Worm (Caenorhabditis elegans) whole organism, late embryonic: Measurements from ENCODE around the gene T04C9.1.
A peak's percentile ranks its signal among the peaks of the same experiment; 100 is the strongest.

ENCODE experiments used
- F13H6.1 ChIP-seq: sonication (generic microtip); optimal IDR thresholded peaks from 2 replicates; lab custom pipeline; 2016; ENCODE audit warnings: missing genetic modification characterization, missing compliant biosample characterization
- K02D7.2 ChIP-seq: sonication (generic microtip); optimal IDR thresholded peaks from 2 replicates; lab custom pipeline; 2017; ENCODE audit warnings: mild to moderate bottlenecking, missing genetic modification characterization, missing compliant biosample characterization
- ahr-1 ChIP-seq: sonication (generic microtip); optimal IDR thresholded peaks from 2 replicates; lab custom pipeline; 2016; ENCODE audit warnings: missing genetic modification characterization, missing compliant biosample characterization
- ama-1 ChIP-seq: fragments of 150-350 bp; optimal IDR thresholded peaks from 2 replicates; lab custom pipeline; 2014
- ceh-18 ChIP-seq: sonication (generic microtip); optimal IDR thresholded peaks from 2 replicates; lab custom pipeline; 2016; ENCODE audit warnings: missing genetic modification characterization, missing compliant biosample characterization
- ceh-19 ChIP-seq: fragments of 200-800 bp; sonication (Bioruptor generic); optimal IDR thresholded peaks from 2 replicates; lab custom pipeline; 2018; ENCODE audit warnings: mild to moderate bottlenecking, missing genetic modification characterization, missing compliant biosample characterization
- ceh-24 ChIP-seq: sonication (generic microtip); optimal IDR thresholded peaks from 2 replicates; lab custom pipeline; 2016; ENCODE audit warnings: mild to moderate bottlenecking, missing genetic modification characterization, missing compliant biosample characterization
- ceh-30 ChIP-seq: fragments of 150-350 bp; optimal IDR thresholded peaks from 2 replicates; lab custom pipeline; 2014; ENCODE audit warnings: missing biosample characterization, missing genetic modification characterization
- ceh-31 ChIP-seq: sonication (generic microtip); optimal IDR thresholded peaks from 2 replicates; lab custom pipeline; 2016; ENCODE audit warnings: missing genetic modification characterization, missing compliant biosample characterization
- ceh-34 ChIP-seq: sonication (generic microtip); optimal IDR thresholded peaks from 2 replicates; lab custom pipeline; 2016; ENCODE audit warnings: mild to moderate bottlenecking, missing genetic modification characterization, missing compliant biosample characterization
- ceh-48 ChIP-seq: sonication (generic microtip); optimal IDR thresholded peaks from 2 replicates; lab custom pipeline; 2016; ENCODE audit warnings: missing genetic modification characterization, inconsistent platforms, missing compliant biosample characterization
- ceh-6 ChIP-seq: fragments of 200-800 bp; sonication (Bioruptor generic); optimal IDR thresholded peaks from 2 replicates; lab custom pipeline; 2018; ENCODE audit warnings: mild to moderate bottlenecking, missing genetic modification characterization, missing compliant biosample characterization
- che-1 ChIP-seq: sonication (generic microtip); optimal IDR thresholded peaks from 2 replicates; lab custom pipeline; 2016; ENCODE audit warnings: mild to moderate bottlenecking, missing genetic modification characterization, missing compliant biosample characterization
- dve-1 ChIP-seq: sonication (generic microtip); optimal IDR thresholded peaks from 2 replicates; lab custom pipeline; 2017; ENCODE audit warnings: antibody characterized with exemption, mild to moderate bottlenecking, missing genetic modification characterization, missing compliant biosample characterization
- elt-4 ChIP-seq: sonication (generic microtip); optimal IDR thresholded peaks from 2 replicates; lab custom pipeline; 2016; ENCODE audit warnings: missing genetic modification characterization, missing compliant biosample characterization
- ets-4 ChIP-seq: sonication (generic microtip); optimal IDR thresholded peaks from 2 replicates; lab custom pipeline; 2016; ENCODE audit warnings: missing genetic modification characterization, missing compliant biosample characterization
- eyg-1 ChIP-seq: sonication (generic microtip); optimal IDR thresholded peaks from 2 replicates; lab custom pipeline; 2016; ENCODE audit warnings: missing genotype, missing genetic modification characterization, missing compliant biosample characterization
- fax-1 ChIP-seq: sonication (generic microtip); optimal IDR thresholded peaks from 2 replicates; lab custom pipeline; 2016; ENCODE audit warnings: missing genotype, missing genetic modification characterization, missing compliant biosample characterization
- fkh-10 ChIP-seq: fragments of 150-350 bp; optimal IDR thresholded peaks from 2 replicates; lab custom pipeline; 2014; ENCODE audit warnings: missing biosample characterization, missing genetic modification reagents, missing genetic modification characterization
- fkh-6 ChIP-seq: sonication (generic microtip); optimal IDR thresholded peaks from 2 replicates; lab custom pipeline; 2016; ENCODE audit warnings: missing genetic modification characterization, missing compliant biosample characterization
- hlh-15 ChIP-seq: sonication (generic microtip); optimal IDR thresholded peaks from 2 replicates; lab custom pipeline; 2016; ENCODE audit warnings: missing genetic modification characterization, missing compliant biosample characterization
- hlh-30 ChIP-seq: sonication (generic microtip); optimal IDR thresholded peaks from 2 replicates; lab custom pipeline; 2017; ENCODE audit warnings: antibody characterized with exemption, missing genetic modification characterization, missing compliant biosample characterization; ENCODE audit not compliant: insufficient read depth
- hlh-6 ChIP-seq: sonication (generic microtip); optimal IDR thresholded peaks from 2 replicates; lab custom pipeline; 2016; ENCODE audit warnings: missing genotype, missing genetic modification characterization, missing compliant biosample characterization
- lim-6 ChIP-seq: sonication (generic microtip); optimal IDR thresholded peaks from 2 replicates; lab custom pipeline; 2016; ENCODE audit warnings: missing genetic modification characterization, missing compliant biosample characterization
- nfya-1 ChIP-seq: sonication (generic microtip); optimal IDR thresholded peaks from 2 replicates; lab custom pipeline; 2017; ENCODE audit warnings: missing genetic modification characterization, mild to moderate bottlenecking, missing compliant biosample characterization, antibody characterized with exemption, moderate library complexity
- odd-2 ChIP-seq: sonication (generic microtip); optimal IDR thresholded peaks from 2 replicates; lab custom pipeline; 2017; ENCODE audit warnings: antibody characterized with exemption, mild to moderate bottlenecking, missing genetic modification characterization, missing compliant biosample characterization
- pat-9 ChIP-seq: fragments of 200-800 bp; sonication (Bioruptor generic); optimal IDR thresholded peaks from 2 replicates; lab custom pipeline; 2018; ENCODE audit warnings: mild to moderate bottlenecking, missing genetic modification characterization, moderate library complexity, missing compliant biosample characterization
- pros-1 ChIP-seq: fragments of 150-350 bp; optimal IDR thresholded peaks from 2 replicates; lab custom pipeline; 2014; ENCODE audit warnings: missing biosample characterization, missing genetic modification reagents, missing genetic modification characterization
- ref-2 ChIP-seq: sonication (generic microtip); optimal IDR thresholded peaks from 2 replicates; lab custom pipeline; 2016; ENCODE audit warnings: missing genetic modification characterization, missing compliant biosample characterization
- sox-2 ChIP-seq: fragments of 200-800 bp; sonication (Bioruptor generic); IDR thresholded peaks from 2 replicates; pipeline ENCODE4 v1.3.6; 2022; ENCODE audit warnings: missing genetic modification reagents, missing genetic modification characterization, missing compliant biosample characterization
- tbx-2 ChIP-seq: sonication (generic microtip); optimal IDR thresholded peaks from 2 replicates; lab custom pipeline; 2016; ENCODE audit warnings: missing genetic modification characterization, missing compliant biosample characterization
- tbx-7 ChIP-seq: sonication (generic microtip); optimal IDR thresholded peaks from 2 replicates; lab custom pipeline; 2016; ENCODE audit warnings: missing genotype, missing genetic modification characterization, missing compliant biosample characterization
- ttx-3 ChIP-seq: sonication (generic microtip); optimal IDR thresholded peaks from 2 replicates; lab custom pipeline; 2016; ENCODE audit warnings: missing genetic modification reagents, missing genetic modification characterization, missing compliant biosample characterization
- unc-42 ChIP-seq: sonication (generic microtip); optimal IDR thresholded peaks from 2 replicates; lab custom pipeline; 2016; ENCODE audit warnings: missing genotype, missing genetic modification characterization, missing compliant biosample characterization
- unc-86 ChIP-seq: sonication (generic microtip); optimal IDR thresholded peaks from 2 replicates; lab custom pipeline; 2016; ENCODE audit warnings: missing genetic modification characterization, missing compliant biosample characterization

The T04C9.1 gene

DNA sequence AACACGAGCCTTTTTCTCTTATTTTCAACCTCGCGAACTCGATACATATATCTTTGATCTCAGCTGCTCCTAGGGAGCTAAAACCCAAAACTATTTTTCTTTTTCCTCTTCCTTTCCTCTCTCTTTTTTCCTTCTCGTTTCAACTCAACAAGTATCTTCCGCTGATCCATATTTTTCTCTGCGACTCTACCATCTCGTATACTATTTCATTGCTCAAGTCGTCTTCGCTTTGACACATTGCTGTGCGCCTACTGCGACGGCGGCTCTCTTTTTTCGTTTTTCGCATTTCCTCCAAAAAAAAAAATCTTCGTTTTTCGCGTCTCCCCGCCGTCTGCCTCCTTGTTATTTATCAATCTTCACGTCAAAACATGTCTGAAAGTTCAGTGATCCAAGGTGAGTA is 43.2 kb upstream of the T04C9.1 start (continued):
- no peak for TF ChIP-seq che-1 (tag; lab: Kevin White, UChicago)

DNA sequence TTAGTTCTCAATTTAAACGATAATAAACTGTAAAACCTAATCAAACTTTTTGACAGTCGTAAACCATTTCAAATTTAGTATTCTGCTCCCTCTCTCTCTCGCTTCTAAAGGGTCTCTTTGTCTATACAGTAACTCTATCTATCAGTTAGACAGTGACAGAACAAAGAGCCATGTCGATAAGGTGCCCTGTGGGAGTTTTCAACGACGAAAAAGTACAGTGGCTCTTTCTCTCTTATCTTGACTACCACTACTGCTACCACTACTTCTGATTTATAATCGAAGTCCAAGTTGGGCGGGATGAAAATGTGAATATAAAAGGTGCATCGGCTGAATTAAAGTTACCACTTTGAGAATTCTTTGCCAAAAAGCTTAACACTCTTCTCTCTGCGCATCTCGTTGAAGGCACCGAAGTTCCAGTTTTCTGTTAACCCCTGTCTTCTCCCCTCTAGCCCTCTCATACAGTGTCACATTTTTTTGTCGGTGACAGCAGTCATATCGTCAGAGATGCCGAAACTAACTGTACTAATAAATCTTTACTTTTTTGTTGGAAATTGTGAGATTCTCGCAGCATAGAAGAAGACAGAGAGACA is 42.2 kb upstream of the T04C9.1 start:
- TF ChIP-seq fkh-6, result no peak
- TF ChIP-seq ceh-24 (tag; lab: Kevin White, UChicago), result no peak
- TF ChIP-seq pros-1 (tag; lab: Kevin White, UChicago), result no peak
- TF ChIP-seq ceh-31 (tag; lab: Kevin White, UChicago), result no peak
- TF ChIP-seq ets-4 (tag; lab: Kevin White, UChicago), result no peak

DNA sequence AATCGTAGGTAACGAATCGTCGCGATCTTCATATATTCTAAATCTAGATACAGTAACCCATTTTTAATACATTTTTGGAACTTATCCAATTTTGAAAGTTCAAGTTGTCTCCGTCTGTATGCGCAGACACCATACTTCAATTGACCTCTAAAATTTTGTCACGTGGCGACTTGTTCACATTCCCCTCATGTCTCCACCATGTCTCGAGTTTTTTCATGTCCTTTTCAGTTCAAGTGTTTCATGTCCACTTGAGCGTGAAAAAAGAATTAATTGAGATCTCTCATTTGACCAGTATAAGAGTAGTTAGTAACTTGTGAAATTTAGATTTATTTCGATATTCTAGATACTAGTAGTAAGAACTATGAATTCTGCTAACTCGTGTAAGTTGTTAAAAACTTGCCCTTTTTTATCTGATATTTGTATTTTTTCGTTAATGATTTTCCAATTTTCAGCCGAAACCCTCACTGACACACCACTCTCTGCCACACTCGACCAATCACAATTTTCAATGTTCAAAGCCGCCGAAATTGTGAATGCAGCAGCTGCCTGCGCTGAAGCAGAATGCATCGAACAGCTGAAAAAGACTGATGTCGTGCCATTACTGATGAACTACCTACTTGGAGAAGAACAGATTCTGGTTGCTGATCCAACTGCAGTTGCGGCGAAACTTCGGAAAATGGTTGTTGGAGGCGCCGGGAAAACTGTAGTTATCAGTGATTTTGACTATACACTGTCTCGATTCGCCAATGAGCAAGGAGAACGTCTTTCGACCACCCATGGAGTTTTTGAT is 41.2 kb upstream of the T04C9.1 start:
- TF ChIP-seq ama-1 (no peak), pat-9 (tag; lab: Kevin White, UChicago) (no peak), eyg-1 (tag; lab: Kevin White, UChicago) (no peak), elt-4 (no peak), ttx-3 (tag; lab: Kevin White, UChicago) (no peak), hlh-30 (tag; lab: Kevin White, UChicago) (peak; percentile 30), ceh-31 (tag; lab: Kevin White, UChicago) (no peak)

DNA sequence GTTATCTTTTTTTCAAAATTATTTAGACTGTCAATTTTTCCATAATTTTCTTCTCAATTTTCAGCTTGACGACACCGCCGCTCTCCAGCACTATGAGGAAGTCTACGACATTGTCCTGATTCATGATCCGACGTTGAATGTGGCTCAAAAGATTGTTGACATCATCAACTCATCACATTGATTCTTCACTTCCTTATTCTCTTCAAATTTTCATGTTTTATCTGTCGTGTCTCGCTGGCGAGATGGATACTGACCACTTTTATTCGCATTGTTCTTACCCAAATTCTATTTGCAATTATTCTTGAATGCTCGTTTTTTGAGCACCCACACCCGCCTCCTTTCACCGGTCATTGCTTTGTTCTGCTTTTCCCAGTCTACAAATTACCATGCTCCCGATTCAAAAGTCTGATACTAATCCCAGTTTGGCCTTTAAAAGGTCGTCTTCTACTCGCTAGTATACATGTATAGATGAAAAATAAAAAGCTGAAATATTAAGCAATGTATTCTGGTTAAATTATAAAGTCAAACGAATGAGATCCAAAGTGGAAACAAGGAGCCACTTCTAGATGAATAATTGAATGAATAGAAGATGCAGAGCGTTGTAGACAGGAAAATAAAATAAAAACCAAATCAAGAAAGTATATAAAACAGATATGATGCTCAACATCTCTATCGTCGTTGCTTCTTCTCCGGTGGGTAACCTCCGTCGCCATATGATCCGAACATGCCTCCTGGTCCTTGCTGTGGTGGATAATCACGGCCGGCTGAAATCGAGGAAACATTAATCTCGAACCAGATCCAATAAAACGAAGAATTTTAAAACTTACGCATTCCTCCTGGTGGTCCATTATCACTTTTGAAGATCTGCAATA is 39.7 kb upstream of the T04C9.1 start:
- no peak for TF ChIP-seq fax-1
- no peak for TF ChIP-seq ceh-6 (GFP tag; lab: Kevin White, UChicago)
- TF ChIP-seq F13H6.1 (tag; lab: Kevin White, UChicago), result no peak

DNA sequence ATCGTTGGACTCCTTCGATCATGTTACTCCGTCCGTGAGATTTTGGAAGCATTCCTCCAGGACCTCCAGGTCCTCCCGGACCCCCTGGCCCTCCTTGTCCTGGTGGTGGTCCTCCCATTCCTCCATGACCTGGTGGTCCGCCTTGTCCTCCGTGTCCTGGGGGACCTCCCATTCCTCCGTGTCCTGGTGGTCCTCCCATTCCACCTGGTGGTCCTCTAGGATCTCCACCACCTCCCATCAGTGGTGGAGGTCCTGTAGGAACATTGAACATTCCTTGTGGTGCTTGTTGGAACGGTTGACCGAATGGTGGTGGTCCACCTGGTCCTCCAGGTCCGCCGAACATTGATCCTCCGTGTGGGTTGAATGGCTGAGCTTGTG is 39.1 kb upstream of the T04C9.1 start:
- TF ChIP-seq hlh-6 (tag; lab: Kevin White, UChicago) (peak; percentile 25), ama-1 (no peak), unc-42 (tag; lab: Kevin White, UChicago) (no peak), tbx-2 (tag; lab: Kevin White, UChicago) (peak; percentile 13)

DNA sequence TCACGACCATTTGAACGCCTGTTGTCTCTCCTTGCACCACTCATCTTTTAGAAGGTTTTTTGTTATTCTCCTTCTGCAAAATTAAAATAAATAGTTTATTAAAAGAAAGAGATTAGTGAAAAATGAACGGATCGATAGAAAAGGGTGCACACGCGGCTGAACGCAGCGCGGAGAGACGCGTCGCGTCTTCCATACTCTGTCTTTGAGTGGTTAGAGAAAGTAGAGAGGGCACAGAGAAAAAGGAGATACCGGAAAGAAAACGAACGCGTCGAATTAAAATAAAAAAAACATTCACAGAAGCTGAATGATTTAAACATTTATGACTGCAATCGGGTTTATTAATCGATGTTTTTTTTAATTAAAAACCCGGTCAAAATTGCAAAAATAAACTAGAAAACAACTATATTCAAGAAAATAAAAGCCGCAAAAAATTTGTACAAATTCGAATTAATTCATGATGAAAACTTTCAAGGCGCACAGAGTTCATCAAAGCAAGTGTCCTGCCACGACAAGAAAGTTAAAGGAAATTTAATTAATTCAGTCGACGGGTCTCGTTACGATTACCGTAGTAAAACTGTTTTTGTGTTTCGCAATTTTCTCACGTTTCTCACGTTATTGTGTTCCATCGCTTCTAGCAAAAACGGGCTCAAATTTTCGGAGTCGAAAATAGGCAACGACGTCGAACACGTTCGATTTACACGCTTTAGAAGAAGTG is 34.7 kb upstream of the T04C9.1 start, which contains the start of the genes nono-1 and nop-1:
TSS of gene nono-1 (minus strand) at position 75 of the 715 bp plus-strand sequence.
TSS of gene nop-1 (plus strand) at position 551 of the 715 bp plus-strand sequence.
- TF ChIP-seq ets-4 (tag; lab: Kevin White, UChicago) (peak; percentile 59), ceh-34 (tag; lab: Kevin White, UChicago) (peak; percentile 12), odd-2 (tag; lab: Kevin White, UChicago) (no peak), lim-6 (tag; lab: Kevin White, UChicago) (no peak), tbx-7 (tag; lab: Kevin White, UChicago) (no peak), ceh-19 (GFP tag; lab: Kevin White, UChicago) (no peak), unc-86 (tag; lab: Kevin White, UChicago) (no peak), K02D7.2 (no peak), fkh-10 (no peak), dve-1 (tag; lab: Kevin White, UChicago) (no peak), nfya-1 (peak; percentile 65), elt-4 (no peak), sox-2 (GFP tag; lab: Robert Waterston, UW) (no peak), hlh-30 (tag; lab: Kevin White, UChicago) (no peak), ceh-48 (tag; lab: Kevin White, UChicago) (peak; percentile 49), ahr-1 (tag; lab: Kevin White, UChicago) (no peak), ceh-30 (no peak), pros-1 (tag; lab: Kevin White, UChicago) (no peak), ceh-18 (no peak), ref-2 (tag; lab: Kevin White, UChicago) (no peak), hlh-15 (tag; lab: Kevin White, UChicago) (no peak), eyg-1 (tag; lab: Kevin White, UChicago) (no peak), ceh-31 (tag; lab: Kevin White, UChicago) (peak; percentile 40)
- TF ChIP-seq, all 69 proteins: peak for 5
